Worm (Caenorhabditis elegans) whole organism, young adult: ENCODE data around the gene Y73C8B.3.

Experiments
- egl-18 ChIP-seq: fragments of 200-800 bp; sonication (Bioruptor generic); IDR thresholded peaks from 2 replicates; pipeline ENCODE4 v1.3.6; 2022; ENCODE audit warnings: missing genetic modification reagents, missing genetic modification characterization, missing compliant biosample characterization
- mes-4 ChIP-seq: sonication (generic microtip); optimal IDR thresholded peaks from 2 replicates; lab custom pipeline; 2016; ENCODE audit warnings: missing genotype, missing genetic modification characterization, missing compliant biosample characterization
- pbrm-1 ChIP-seq: fragments of 200-800 bp; sonication (Bioruptor generic); IDR thresholded peaks from 2 replicates; pipeline ENCODE4 v1.3.6; 2022; ENCODE audit warnings: missing genetic modification reagents, missing genetic modification characterization, missing compliant biosample characterization
- unc-62 ChIP-seq: fragments of 150-350 bp; optimal IDR thresholded peaks from 2 replicates; lab custom pipeline; 2014; ENCODE audit warnings: missing biosample characterization, missing genetic modification reagents, missing genetic modification characterization
- ztf-26 ChIP-seq: sonication (generic microtip); optimal IDR thresholded peaks from 2 replicates; lab custom pipeline; 2017; ENCODE audit warnings: missing genetic modification characterization, missing compliant biosample characterization

DNA sequence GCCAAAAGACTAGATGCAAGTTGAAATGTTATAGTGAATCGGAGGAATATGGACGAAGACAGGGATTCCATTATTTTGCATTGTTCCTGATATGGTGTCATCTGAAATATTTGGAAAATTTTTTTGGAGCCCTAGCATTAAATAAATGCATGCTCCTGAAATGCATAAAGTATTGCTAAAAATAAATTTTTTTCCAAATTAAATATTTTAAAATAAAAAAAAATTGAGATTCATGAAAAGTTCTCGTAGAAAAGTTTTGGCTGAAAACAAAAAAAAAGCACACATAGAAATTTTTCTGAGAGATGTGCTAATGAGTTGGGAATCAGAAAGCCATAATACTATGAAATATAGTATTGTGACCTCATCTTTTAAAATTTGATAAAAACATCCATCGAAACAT lies 38.0 kb downstream of the Y73C8B.3 start, which contains the start of gene srab-7:
- no peak for TF ChIP-seq unc-62
- TF ChIP-seq egl-18 (GFP tag; lab: Robert Waterston, UW): no peak
- no peak for TF ChIP-seq pbrm-1 (GFP tag; lab: Robert Waterston, UW)
- TF ChIP-seq ztf-26: no peak
- no peak for TF ChIP-seq mes-4
